Fruit fly (Drosophila melanogaster): Measurements from ENCODE around the gene CG11601.

Gene CG11601

DNA sequence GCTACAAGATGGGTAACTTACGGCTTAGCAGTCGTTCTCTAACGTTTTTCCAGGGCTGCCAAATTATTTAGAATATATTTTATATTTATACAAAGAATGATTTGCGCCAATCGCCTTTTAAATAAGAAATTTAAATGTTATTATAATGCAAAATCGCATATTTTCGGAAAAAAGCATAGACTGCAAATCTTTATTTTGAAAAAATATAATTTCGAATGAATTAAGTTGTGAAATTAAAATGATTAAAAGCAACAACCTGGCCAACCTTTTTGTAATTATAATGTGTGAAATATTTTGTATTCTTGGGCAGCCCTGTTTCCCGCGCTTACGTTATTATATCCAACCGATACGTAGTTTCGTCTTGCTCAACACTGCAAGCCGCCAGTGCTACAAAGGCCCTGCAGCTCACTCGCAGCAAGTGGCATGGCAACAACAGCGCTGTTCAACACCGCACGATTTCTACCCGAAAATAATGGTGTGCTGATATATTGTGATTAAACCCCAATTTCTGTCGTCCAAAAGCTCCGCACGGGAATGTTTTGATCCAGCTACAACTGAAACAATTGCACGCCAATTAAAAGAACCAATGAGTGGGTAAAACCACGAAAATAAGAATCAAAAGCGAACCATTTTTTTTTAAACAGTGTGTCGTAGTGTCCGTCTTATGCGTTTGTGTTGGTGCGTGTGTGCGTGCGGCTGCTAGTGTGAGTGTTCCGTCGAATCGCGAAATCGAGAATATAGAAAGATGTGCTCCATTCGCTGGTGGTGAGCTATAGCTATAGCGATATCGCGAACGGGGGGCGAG, 14.6 kb upstream of the CG11601 start, which contains the start of gene Pi3K21B (continued):
- TF ChIP-seq lov (optimal IDR thresholded peaks at IDR 0.05): no peak
- TF ChIP-seq lov (GFP tag; IDR thresholded peaks at IDR 0.05): 0 out of 3 replicates have a peak, but pooled peaks have one; percentile 4
- peak; percentile 60 for TF ChIP-seq Lhr (GFP tag; optimal IDR thresholded peaks at IDR 0.05)
- TF ChIP-seq NFAT (GFP tag; IDR thresholded peaks at IDR 0.05): peak; percentile 86
- TF ChIP-seq CTCF (GFP tag; optimal IDR thresholded peaks at IDR 0.05): peak; percentile 29
- TF ChIP-seq H2.0 (GFP tag; IDR thresholded peaks at IDR 0.05): peak; percentile 84
- TF ChIP-seq CG11456 (GFP tag; IDR thresholded peaks at IDR 0.05): peak; percentile 96
- peak; percentile 82 for TF ChIP-seq CG32772 (GFP tag; IDR thresholded peaks at IDR 0.05)
- peak; percentile 88 for TF ChIP-seq CG11504 (tag; optimal IDR thresholded peaks at IDR 0.05)
- TF ChIP-seq Vsx1 (GFP tag; optimal IDR thresholded peaks at IDR 0.05): peak; percentile 61
- peak; percentile 66 for TF ChIP-seq CrebB (tag; optimal IDR thresholded peaks at IDR 0.05)
- peak; percentile 93 for TF ChIP-seq ems (GFP tag; optimal IDR thresholded peaks at IDR 0.05)
- no peak for TF ChIP-seq mld (GFP tag; IDR thresholded peaks at IDR 0.05; ENCODE audit: partially characterized antibody)
- peak; percentile 98 for TF ChIP-seq CG10267 (tag; optimal IDR thresholded peaks at IDR 0.05)
- TF ChIP-seq CoRest (tag; optimal IDR thresholded peaks at IDR 0.05): peak; percentile 95
- TF ChIP-seq CG16813 (GFP tag; IDR thresholded peaks at IDR 0.05; ENCODE audit: partially characterized antibody): peak; percentile 34; the same call in 1 of the 3 replicates
- peak; percentile 87 for TF ChIP-seq CG17186 (GFP tag; optimal IDR thresholded peaks at IDR 0.05)
- peak; percentile 96 for TF ChIP-seq CG30403 (GFP tag; optimal IDR thresholded peaks at IDR 0.05)
- TF ChIP-seq CG12236 (GFP tag; optimal IDR thresholded peaks at IDR 0.05): peak; percentile 77
- no peak for TF ChIP-seq Lim3 (GFP tag; IDR thresholded peaks at IDR 0.05)
- peak; percentile 89 for TF ChIP-seq kah (GFP tag; optimal IDR thresholded peaks at IDR 0.05)
- TF ChIP-seq CG2712 (tag; optimal IDR thresholded peaks at IDR 0.05): peak; percentile 92
- peak; percentile 91 for TF ChIP-seq ci (GFP tag; IDR thresholded peaks at IDR 0.05)
- TF ChIP-seq Meics (GFP tag; optimal IDR thresholded peaks at IDR 0.05): peak; percentile 87
- peak; percentile 75; the same call in 1 of the 3 replicates for TF ChIP-seq CG3726 (GFP tag; IDR thresholded peaks at IDR 0.05)
- peak; percentile 79 for TF ChIP-seq pnt (GFP tag; optimal IDR thresholded peaks at IDR 0.05)
- TF ChIP-seq zfh2 (GFP tag; optimal IDR thresholded peaks at IDR 0.05): peak; percentile 96
- peak; percentile 29 for TF ChIP-seq CG6854 (GFP tag; optimal IDR thresholded peaks at IDR 0.05)
- peak; percentile 94 for TF ChIP-seq CG12942 (GFP tag; optimal IDR thresholded peaks at IDR 0.05)
- peak in 1 of 2 experiments; percentile 27 for TF ChIP-seq Hr78 (GFP tag; optimal IDR thresholded peaks at IDR 0.05)
- no peak for TF ChIP-seq Doc2 (GFP tag; IDR thresholded peaks at IDR 0.05)
- peak; percentile 83 for TF ChIP-seq lbe (GFP tag; optimal IDR thresholded peaks at IDR 0.05)
- peak; percentile 88 for TF ChIP-seq Aef1 (GFP tag; IDR thresholded peaks at IDR 0.05)
- peak; percentile 26; the same call in 1 of the 2 replicates for TF ChIP-seq Bgb (GFP tag; IDR thresholded peaks at IDR 0.05; ENCODE audit: partially characterized antibody)
- TF ChIP-seq CG8478 (optimal IDR thresholded peaks at IDR 0.05): peak; percentile 78
- peak; percentile 69 for TF ChIP-seq btn (GFP tag; optimal IDR thresholded peaks at IDR 0.05)
- TF ChIP-seq CG4328 (GFP tag; optimal IDR thresholded peaks at IDR 0.05): peak; percentile 89
- TF ChIP-seq prd (optimal IDR thresholded peaks at IDR 0.05): no peak
- peak; percentile 87 for TF ChIP-seq prd (GFP tag; IDR thresholded peaks at IDR 0.05)
- peak; percentile 96 for TF ChIP-seq slbo (GFP tag; IDR thresholded peaks at IDR 0.05)
- peak; percentile 93 for TF ChIP-seq Hmr (GFP tag; optimal IDR thresholded peaks at IDR 0.05)
- peak; percentile 100 for TF ChIP-seq CG9437 (GFP tag; optimal IDR thresholded peaks at IDR 0.05)
- TF ChIP-seq maf-S (GFP tag; optimal IDR thresholded peaks at IDR 0.05): peak; percentile 89
- peak; percentile 54 for TF ChIP-seq nau (GFP tag; optimal IDR thresholded peaks at IDR 0.05)
- peak; percentile 87 for TF ChIP-seq CG15601 (tag; optimal IDR thresholded peaks at IDR 0.05)
- TF ChIP-seq crp (GFP tag; optimal IDR thresholded peaks at IDR 0.05): peak in 1 of 2 experiments; percentile 31
- TF ChIP-seq Six4 (GFP tag; optimal IDR thresholded peaks at IDR 0.05): peak; percentile 84
- peak; percentile 90 for TF ChIP-seq CG1792 (GFP tag; optimal IDR thresholded peaks at IDR 0.05)
- peak; percentile 34; the same call in 1 of the 2 replicates for TF ChIP-seq unc-4 (GFP tag; IDR thresholded peaks at IDR 0.05; ENCODE audit: partially characterized antibody)

Measured in whole organism, embryonic.